Worm (Caenorhabditis elegans) whole organism, late embryonic: ENCODE measurements around the gene lin-37.

Experiments used
- C08G9.2 ChIP-seq: sonication (generic microtip); optimal IDR thresholded peaks from 2 replicates; lab custom pipeline; 2016; ENCODE audit warnings: mild to moderate bottlenecking, missing genetic modification characterization, moderate library complexity, missing compliant biosample characterization
- F13H6.1 ChIP-seq: sonication (generic microtip); optimal IDR thresholded peaks from 2 replicates; lab custom pipeline; 2016; ENCODE audit warnings: missing genetic modification characterization, missing compliant biosample characterization
- K02D7.2 ChIP-seq: sonication (generic microtip); optimal IDR thresholded peaks from 2 replicates; lab custom pipeline; 2017; ENCODE audit warnings: mild to moderate bottlenecking, missing genetic modification characterization, missing compliant biosample characterization
- Y22D7AL.16 ChIP-seq: sonication (generic microtip); optimal IDR thresholded peaks from 2 replicates; lab custom pipeline; 2016; ENCODE audit warnings: missing genetic modification characterization, missing compliant biosample characterization
- ama-1 ChIP-seq: fragments of 150-350 bp; optimal IDR thresholded peaks from 2 replicates; lab custom pipeline; 2014
- ceh-14 ChIP-seq: sonication (generic microtip); optimal IDR thresholded peaks from 2 replicates; lab custom pipeline; 2016; ENCODE audit warnings: missing genotype, missing genetic modification characterization, missing compliant biosample characterization
- ceh-19 ChIP-seq: fragments of 200-800 bp; sonication (Bioruptor generic); optimal IDR thresholded peaks from 2 replicates; lab custom pipeline; 2018; ENCODE audit warnings: mild to moderate bottlenecking, missing genetic modification characterization, missing compliant biosample characterization
- ceh-2 ChIP-seq: sonication (generic microtip); optimal IDR thresholded peaks from 2 replicates; lab custom pipeline; 2016; ENCODE audit warnings: missing genotype, missing genetic modification characterization, missing compliant biosample characterization
- ceh-22 ChIP-seq: sonication (generic microtip); optimal IDR thresholded peaks from 2 replicates; lab custom pipeline; 2017; ENCODE audit warnings: missing biosample characterization, missing genetic modification characterization
- ceh-24 ChIP-seq: sonication (generic microtip); optimal IDR thresholded peaks from 2 replicates; lab custom pipeline; 2016; ENCODE audit warnings: mild to moderate bottlenecking, missing genetic modification characterization, missing compliant biosample characterization
- ceh-30 ChIP-seq: fragments of 150-350 bp; optimal IDR thresholded peaks from 2 replicates; lab custom pipeline; 2014; ENCODE audit warnings: missing biosample characterization, missing genetic modification characterization
- ceh-31 ChIP-seq: sonication (generic microtip); optimal IDR thresholded peaks from 2 replicates; lab custom pipeline; 2016; ENCODE audit warnings: missing genetic modification characterization, missing compliant biosample characterization
- ceh-34 ChIP-seq: sonication (generic microtip); optimal IDR thresholded peaks from 2 replicates; lab custom pipeline; 2016; ENCODE audit warnings: mild to moderate bottlenecking, missing genetic modification characterization, missing compliant biosample characterization
- ceh-48 ChIP-seq: sonication (generic microtip); optimal IDR thresholded peaks from 2 replicates; lab custom pipeline; 2016; ENCODE audit warnings: missing genetic modification characterization, inconsistent platforms, missing compliant biosample characterization
- dve-1 ChIP-seq: sonication (generic microtip); optimal IDR thresholded peaks from 2 replicates; lab custom pipeline; 2017; ENCODE audit warnings: antibody characterized with exemption, mild to moderate bottlenecking, missing genetic modification characterization, missing compliant biosample characterization
- elt-2 ChIP-seq: sonication (generic microtip); optimal IDR thresholded peaks from 2 replicates; lab custom pipeline; 2016; ENCODE audit warnings: missing genetic modification reagents, missing genetic modification characterization, missing compliant biosample characterization
- elt-4 ChIP-seq: sonication (generic microtip); optimal IDR thresholded peaks from 2 replicates; lab custom pipeline; 2016; ENCODE audit warnings: missing genetic modification characterization, missing compliant biosample characterization
- ets-4 ChIP-seq: sonication (generic microtip); optimal IDR thresholded peaks from 2 replicates; lab custom pipeline; 2016; ENCODE audit warnings: missing genetic modification characterization, missing compliant biosample characterization
- eyg-1 ChIP-seq: sonication (generic microtip); optimal IDR thresholded peaks from 2 replicates; lab custom pipeline; 2016; ENCODE audit warnings: missing genotype, missing genetic modification characterization, missing compliant biosample characterization
- fax-1 ChIP-seq: sonication (generic microtip); optimal IDR thresholded peaks from 2 replicates; lab custom pipeline; 2016; ENCODE audit warnings: missing genotype, missing genetic modification characterization, missing compliant biosample characterization
- fkh-6 ChIP-seq: sonication (generic microtip); optimal IDR thresholded peaks from 2 replicates; lab custom pipeline; 2016; ENCODE audit warnings: missing genetic modification characterization, missing compliant biosample characterization
- hlh-30 ChIP-seq: sonication (generic microtip); optimal IDR thresholded peaks from 2 replicates; lab custom pipeline; 2017; ENCODE audit warnings: antibody characterized with exemption, missing genetic modification characterization, missing compliant biosample characterization; ENCODE audit not compliant: insufficient read depth
- hlh-6 ChIP-seq: sonication (generic microtip); optimal IDR thresholded peaks from 2 replicates; lab custom pipeline; 2016; ENCODE audit warnings: missing genotype, missing genetic modification characterization, missing compliant biosample characterization
- hlh-8 ChIP-seq: sonication (generic microtip); optimal IDR thresholded peaks from 2 replicates; lab custom pipeline; 2016; ENCODE audit warnings: missing genotype, missing genetic modification characterization, missing compliant biosample characterization
- mec-3 ChIP-seq: sonication (generic microtip); optimal IDR thresholded peaks from 2 replicates; lab custom pipeline; 2016; ENCODE audit warnings: borderline replicate concordance, missing genetic modification characterization, missing compliant biosample characterization
- npax-4 ChIP-seq: sonication (generic microtip); optimal IDR thresholded peaks from 2 replicates; lab custom pipeline; 2016; ENCODE audit warnings: missing genetic modification characterization, missing compliant biosample characterization
- pat-9 ChIP-seq: fragments of 200-800 bp; sonication (Bioruptor generic); optimal IDR thresholded peaks from 2 replicates; lab custom pipeline; 2018; ENCODE audit warnings: mild to moderate bottlenecking, missing genetic modification characterization, moderate library complexity, missing compliant biosample characterization
- pax-1 ChIP-seq: fragments of 150-350 bp; optimal IDR thresholded peaks from 2 replicates; lab custom pipeline; 2014; ENCODE audit warnings: missing biosample characterization, missing genetic modification characterization
- pha-4 ChIP-seq: fragments of 150-350 bp; optimal IDR thresholded peaks from 2 replicates; lab custom pipeline; 2018; ENCODE audit warnings: missing biosample characterization, missing genetic modification reagents, missing genetic modification characterization
- pqm-1 ChIP-seq: sonication (generic microtip); optimal IDR thresholded peaks from 2 replicates; lab custom pipeline; 2016; ENCODE audit warnings: missing genetic modification characterization, missing compliant biosample characterization
- pros-1 ChIP-seq: fragments of 150-350 bp; optimal IDR thresholded peaks from 2 replicates; lab custom pipeline; 2014; ENCODE audit warnings: missing biosample characterization, missing genetic modification reagents, missing genetic modification characterization
- ref-2 ChIP-seq: sonication (generic microtip); optimal IDR thresholded peaks from 2 replicates; lab custom pipeline; 2016; ENCODE audit warnings: missing genetic modification characterization, missing compliant biosample characterization
- rnt-1 ChIP-seq: sonication (generic microtip); optimal IDR thresholded peaks from 2 replicates; lab custom pipeline; 2016; ENCODE audit warnings: missing genetic modification characterization, missing compliant biosample characterization
- sox-2 ChIP-seq: fragments of 200-800 bp; sonication (Bioruptor generic); IDR thresholded peaks from 2 replicates; pipeline ENCODE4 v1.3.6; 2022; ENCODE audit warnings: missing genetic modification reagents, missing genetic modification characterization, missing compliant biosample characterization
- tbx-7 ChIP-seq: sonication (generic microtip); optimal IDR thresholded peaks from 2 replicates; lab custom pipeline; 2016; ENCODE audit warnings: missing genotype, missing genetic modification characterization, missing compliant biosample characterization
- unc-42 ChIP-seq: sonication (generic microtip); optimal IDR thresholded peaks from 2 replicates; lab custom pipeline; 2016; ENCODE audit warnings: missing genotype, missing genetic modification characterization, missing compliant biosample characterization
- unc-86 ChIP-seq: sonication (generic microtip); optimal IDR thresholded peaks from 2 replicates; lab custom pipeline; 2016; ENCODE audit warnings: missing genetic modification characterization, missing compliant biosample characterization
- zip-5 ChIP-seq: sonication (generic microtip); optimal IDR thresholded peaks from 2 replicates; lab custom pipeline; 2016; ENCODE audit warnings: missing genetic modification characterization, missing compliant biosample characterization

lin-37 gene

DNA sequence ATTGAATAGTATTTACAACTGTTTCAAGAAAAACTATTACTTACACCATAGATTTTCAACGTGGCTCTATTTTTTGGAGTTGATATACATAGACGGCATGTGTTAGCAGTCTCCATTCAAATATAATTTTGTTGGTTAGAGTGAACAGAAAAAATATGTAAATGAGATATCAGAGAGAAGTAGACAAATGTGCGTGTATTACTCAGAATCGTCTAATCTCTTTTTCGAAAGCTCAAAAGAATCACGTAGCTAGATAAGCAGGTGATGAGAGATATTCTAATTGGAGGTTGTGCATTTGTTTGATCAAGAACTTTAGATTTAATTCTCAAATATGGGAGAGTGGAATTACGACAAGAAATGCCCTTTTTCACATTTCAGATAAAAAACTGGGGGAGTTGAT is 18.2 kb upstream of the lin-37 start, which contains the start of gene ZK418.10:
ZK418.10 (minus strand) TSS at position 148 of the 400 bp plus-strand sequence.
- TF ChIP-seq ceh-24 (tag; lab: Kevin White, UChicago) (no peak), fkh-6 (tag; lab: Kevin White, UChicago) (no peak), ceh-14 (tag; lab: Kevin White, UChicago) (no peak), hlh-8 (no peak), pha-4 (tag; lab: Kevin White, UChicago) (no peak)
- TF ChIP-seq, all 69 proteins: peak for 0

DNA sequence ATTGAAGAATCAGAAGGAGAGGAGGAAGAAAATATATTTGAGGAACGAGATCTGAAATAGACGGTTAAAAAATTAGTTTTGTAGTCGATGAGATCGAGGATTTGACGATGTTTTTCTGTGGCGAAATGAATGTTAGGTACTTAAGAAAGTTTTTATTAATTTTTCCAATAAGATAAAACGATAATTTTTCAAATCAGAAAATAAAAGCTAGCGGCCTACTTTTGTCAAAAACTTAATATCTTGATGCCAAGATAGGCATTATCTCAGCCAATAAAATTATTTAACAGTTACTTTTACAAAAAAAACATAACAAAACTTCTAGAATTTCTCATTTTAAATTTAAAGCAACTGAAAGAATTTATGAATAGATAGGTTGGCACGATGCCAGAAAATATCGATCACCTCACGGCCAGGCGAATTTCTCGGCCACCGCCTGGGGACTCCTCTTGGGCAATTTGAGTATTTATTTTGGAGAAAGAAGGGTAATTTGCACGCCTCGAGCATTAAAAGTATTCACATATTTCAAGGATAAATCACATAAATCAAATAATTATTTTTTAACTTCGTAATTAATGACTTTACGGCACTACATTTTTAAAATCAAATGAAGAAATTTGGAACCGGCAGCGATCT is 15.5 kb upstream of the lin-37 start, which contains the start of gene fubl-2:
fubl-2 (minus strand) TSS at position 51 of the 633 bp plus-strand sequence.
- TF ChIP-seq pros-1 (no peak), hlh-6 (tag; lab: Kevin White, UChicago) (no peak), F13H6.1 (tag; lab: Kevin White, UChicago) (peak; percentile 3), C08G9.2 (tag; lab: Kevin White, UChicago) (peak; percentile 79), ets-4 (tag; lab: Kevin White, UChicago) (peak; percentile 79), ceh-31 (tag; lab: Kevin White, UChicago) (peak; percentile 90), fax-1 (tag; lab: Kevin White, UChicago) (peak; percentile 18), ceh-19 (GFP tag; lab: Kevin White, UChicago) (no peak), mec-3 (tag; lab: Kevin White, UChicago) (no peak), elt-2 (tag; lab: Kevin White, UChicago) (peak; percentile 48), zip-5 (tag; lab: Kevin White, UChicago) (peak; percentile 42), hlh-30 (tag; lab: Kevin White, UChicago) (no peak), pax-1 (tag; lab: Kevin White, UChicago) (no peak), ama-1 (no peak), eyg-1 (tag; lab: Kevin White, UChicago) (no peak), ceh-34 (tag; lab: Kevin White, UChicago) (peak; percentile 34), ceh-48 (tag; lab: Kevin White, UChicago) (peak; percentile 73), dve-1 (no peak), unc-86 (tag; lab: Kevin White, UChicago) (no peak), fkh-6 (tag; lab: Kevin White, UChicago) (peak; percentile 42), unc-42 (tag; lab: Kevin White, UChicago) (peak; percentile 16), rnt-1 (peak; percentile 18), ceh-2 (tag; lab: Kevin White, UChicago) (peak; percentile 82), ref-2 (tag; lab: Kevin White, UChicago) (peak; percentile 15), ceh-22 (tag; lab: Kevin White, UChicago) (no peak), tbx-7 (tag; lab: Kevin White, UChicago) (peak; percentile 54), hlh-8 (peak; percentile 6), ceh-30 (no peak)

DNA sequence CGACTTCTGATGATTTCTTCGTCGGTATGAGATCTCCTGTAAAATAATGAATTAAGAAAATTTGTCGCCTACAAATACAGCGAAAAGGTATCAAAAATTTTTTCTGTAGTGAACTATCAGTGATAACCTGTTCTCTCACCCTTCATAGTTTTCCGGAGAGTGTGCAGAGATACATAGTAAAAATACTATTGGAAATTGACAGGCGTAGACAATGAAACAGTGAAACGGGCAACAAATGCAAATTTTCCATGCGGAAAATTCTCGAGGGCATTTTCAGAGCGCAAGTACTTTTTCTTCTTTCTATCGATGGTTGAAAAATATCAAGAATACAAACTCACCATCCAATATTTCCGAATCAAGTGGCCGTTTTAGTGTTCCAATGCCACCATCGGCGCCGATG is 14.8 kb upstream of the lin-37 start:
- TF ChIP-seq eyg-1 (tag; lab: Kevin White, UChicago) (no peak), elt-2 (tag; lab: Kevin White, UChicago) (no peak), K02D7.2 (tag; lab: Kevin White, UChicago) (no peak), elt-4 (tag; lab: Kevin White, UChicago) (no peak), pros-1 (no peak), dve-1 (no peak), hlh-8 (no peak), pat-9 (tag; lab: Kevin White, UChicago) (no peak), Y22D7AL.16 (tag; lab: Kevin White, UChicago) (no peak), unc-42 (tag; lab: Kevin White, UChicago) (no peak), pqm-1 (no peak), zip-5 (tag; lab: Kevin White, UChicago) (no peak), sox-2 (GFP tag; lab: Robert Waterston, UW) (no peak), npax-4 (tag; lab: Kevin White, UChicago) (no peak)
